Fruit fly (Drosophila melanogaster) whole organism, embryonic: ENCODE results near the gene SMC1.
A peak's percentile ranks its signal among the peaks of the same experiment; 100 is the strongest.

ENCODE experiments used
- ATbp ChIP-seq: fragments of 200-800 bp; sonication (Bioruptor generic); optimal IDR thresholded peaks from 2 replicates; lab custom pipeline; 2017; ENCODE audit warnings: missing biosample characterization, mild to moderate bottlenecking, missing genetic modification characterization, missing genetic modification reagents
- Abd-B ChIP-seq: fragments of 200-800 bp; sonication (Bioruptor generic); optimal IDR thresholded peaks from 2 replicates; lab custom pipeline; 2018; ENCODE audit warnings: missing biosample characterization, mild to moderate bottlenecking, missing genetic modification characterization, moderate library complexity
- Adf1 ChIP-seq: fragments of 200-800 bp; sonication (Bioruptor generic); IDR thresholded peaks from 2 replicates; pipeline ENCODE4 v1.3.6; 2022; ENCODE audit warnings: missing biosample characterization, missing genetic modification characterization
- Awh ChIP-seq: fragments of 200-800 bp; sonication (Bioruptor generic); IDR thresholded peaks from 2 replicates; pipeline ENCODE4, ENCODE4 v1.3.6; 2022; ENCODE audit warnings: missing biosample characterization, missing genetic modification characterization
- Bteb2 ChIP-seq: fragments of 200-800 bp; sonication (Bioruptor generic); optimal IDR thresholded peaks from 2 replicates; lab custom pipeline; 2016; ENCODE audit warnings: missing biosample characterization, missing genetic modification characterization
- CG12391 ChIP-seq: fragments of 200-800 bp; sonication (Bioruptor generic); optimal IDR thresholded peaks from 3 replicates; lab custom pipeline; 2018; ENCODE audit warnings: missing biosample characterization, mild to moderate bottlenecking, missing genetic modification characterization, moderate library complexity
- CG13287 ChIP-seq: fragments of 200-800 bp; sonication (Bioruptor generic); IDR thresholded peaks from 2 replicates; pipeline ENCODE4 v1.3.6; 2022; ENCODE audit warnings: missing biosample characterization, missing genetic modification characterization; ENCODE audit not compliant: partially characterized antibody
- CG13296 ChIP-seq: fragments of 200-800 bp; sonication (Bioruptor generic); optimal IDR thresholded peaks from 3 replicates; lab custom pipeline; 2018; ENCODE audit warnings: missing biosample characterization, mild to moderate bottlenecking, missing genetic modification characterization
- CG17186 ChIP-seq: fragments of 200-800 bp; sonication (Bioruptor generic); optimal IDR thresholded peaks from 3 replicates; lab custom pipeline; 2017; ENCODE audit warnings: missing biosample characterization, missing genetic modification reagents, missing genetic modification characterization
- CG17359 ChIP-seq: fragments of 200-800 bp; sonication (Bioruptor generic); optimal IDR thresholded peaks from 3 replicates; lab custom pipeline; 2018; ENCODE audit warnings: missing biosample characterization, mild to moderate bottlenecking, missing genetic modification characterization, moderate library complexity
- CG17829 ChIP-seq: fragments of 200-800 bp; optimal IDR thresholded peaks from 2 replicates; lab custom pipeline; 2019; ENCODE audit warnings: missing biosample characterization, mild to moderate bottlenecking, missing genetic modification characterization, moderate library complexity
- CG1832 ChIP-seq: fragments of 200-800 bp; sonication (Bioruptor generic); optimal IDR thresholded peaks from 2 replicates; lab custom pipeline; 2017; ENCODE audit warnings: missing biosample characterization, mild to moderate bottlenecking, missing genetic modification characterization, inconsistent platforms
- CG18764 ChIP-seq: fragments of 200-800 bp; sonication (Bioruptor generic); optimal IDR thresholded peaks from 3 replicates; lab custom pipeline; 2016; ENCODE audit warnings: missing biosample characterization, missing genetic modification characterization
- CG4707 ChIP-seq: fragments of 200-800 bp; sonication (Bioruptor generic); optimal IDR thresholded peaks from 2 replicates; lab custom pipeline; 2018; ENCODE audit warnings: missing biosample characterization, mild to moderate bottlenecking, missing genetic modification characterization, moderate library complexity
- CG4730 ChIP-seq: fragments of 200-800 bp; sonication (Bioruptor generic); IDR thresholded peaks from 2 replicates; pipeline ENCODE4 v1.3.6; 2022; ENCODE audit warnings: missing biosample characterization, missing genetic modification characterization
- CG9215 ChIP-seq: fragments of 200-800 bp; sonication (Bioruptor generic); IDR thresholded peaks from 2 replicates; pipeline ENCODE4 v1.3.6; 2022; ENCODE audit warnings: missing biosample characterization, missing genetic modification characterization
- Deaf1 ChIP-seq: fragments of 200-800 bp; optimal IDR thresholded peaks from 3 replicates; lab custom pipeline; 2019; ENCODE audit warnings: missing biosample characterization, mild to moderate bottlenecking, missing genetic modification characterization, moderate library complexity
- E2f1 ChIP-seq: fragments of 200-800 bp; sonication (Bioruptor generic); IDR thresholded peaks from 2 replicates; pipeline ENCODE4 v1.3.6; 2022; ENCODE audit warnings: missing biosample characterization, missing genetic modification characterization
- Ets97D ChIP-seq: fragments of 200-800 bp; sonication (Bioruptor generic); optimal IDR thresholded peaks from 3 replicates; lab custom pipeline; 2016; ENCODE audit warnings: missing biosample characterization, missing genetic modification characterization
- Fer2 ChIP-seq: fragments of 200-800 bp; sonication (Bioruptor generic); optimal IDR thresholded peaks from 2 replicates; lab custom pipeline; 2018; ENCODE audit warnings: missing biosample characterization, mild to moderate bottlenecking, missing genetic modification characterization, moderate library complexity
- H2.0 ChIP-seq: fragments of 200-800 bp; sonication (Bioruptor generic); IDR thresholded peaks from 2 replicates; pipeline ENCODE4 v1.3.6; 2022; ENCODE audit warnings: missing biosample characterization, missing genetic modification characterization
- HLH3B ChIP-seq: fragments of 200-800 bp; sonication (Bioruptor generic); IDR thresholded peaks from 2 replicates; pipeline ENCODE4 v1.3.6; 2022; ENCODE audit warnings: missing biosample characterization, missing genetic modification characterization
- Lim3 ChIP-seq: fragments of 200-800 bp; sonication (Bioruptor generic); IDR thresholded peaks from 2 replicates; pipeline ENCODE4 v1.3.6; 2022; ENCODE audit warnings: missing biosample characterization, missing genetic modification characterization
- MTF-1 ChIP-seq: fragments of 200-800 bp; sonication (Bioruptor generic); optimal IDR thresholded peaks from 2 replicates; lab custom pipeline; 2018; ENCODE audit warnings: missing biosample characterization, mild to moderate bottlenecking, missing genetic modification characterization, borderline replicate concordance
- Max ChIP-seq: fragments of 200-800 bp; sonication (Bioruptor generic); optimal IDR thresholded peaks from 2 replicates; lab custom pipeline; 2016; ENCODE audit warnings: missing biosample characterization, mild to moderate bottlenecking, missing genetic modification characterization
- Myb ChIP-seq: fragments of 200-800 bp; sonication (Bioruptor generic); optimal IDR thresholded peaks from 2 replicates; lab custom pipeline; 2016; ENCODE audit warnings: missing biosample characterization, missing genetic modification characterization
- NC2α ChIP-seq: fragments of 200-800 bp; sonication (Bioruptor generic); optimal IDR thresholded peaks from 2 replicates; lab custom pipeline; 2016; ENCODE audit warnings: missing biosample characterization, missing genetic modification characterization
- Nf-YB ChIP-seq: fragments of 200-800 bp; sonication (Bioruptor generic); optimal IDR thresholded peaks from 3 replicates; lab custom pipeline; 2019; ENCODE audit warnings: missing biosample characterization, mild to moderate bottlenecking, missing genetic modification characterization, moderate library complexity
- Sin3A ChIP-seq: fragments of >200 bp; optimal IDR thresholded peaks from 2 replicates; lab custom pipeline; 2018
- ase ChIP-seq: fragments of 200-800 bp; sonication (Bioruptor generic); IDR thresholded peaks from 3 replicates; pipeline ENCODE4 v1.3.6; 2022; ENCODE audit warnings: missing biosample characterization, missing genetic modification characterization
- az2 ChIP-seq: fragments of 200-800 bp; sonication (Bioruptor generic); optimal IDR thresholded peaks from 3 replicates; lab custom pipeline; 2016; ENCODE audit warnings: missing biosample characterization, missing genetic modification characterization
- en ChIP-seq: fragments of 200-800 bp; sonication (Bioruptor generic); optimal IDR thresholded peaks from 2 replicates; lab custom pipeline; 2016; ENCODE audit warnings: missing biosample characterization, missing genetic modification characterization
- eve ChIP-seq, 2 experiments: fragments of >200 bp; optimal IDR thresholded peaks; 2 replicates each; lab custom pipeline; 2017; ENCODE audit warnings: missing biosample characterization in 2 of 2, missing genetic modification characterization in 2 of 2
- exex ChIP-seq: fragments of 200-800 bp; sonication (Bioruptor generic); optimal IDR thresholded peaks from 4 replicates; lab custom pipeline; 2018; ENCODE audit warnings: missing biosample characterization, mild to moderate bottlenecking, missing genetic modification characterization, moderate library complexity
- fru ChIP-seq: fragments of >200 bp; optimal IDR thresholded peaks from 2 replicates; lab custom pipeline; 2017
- gsb ChIP-seq: fragments of 200-800 bp; sonication (Bioruptor generic); IDR thresholded peaks from 2 replicates; pipeline ENCODE4 v1.3.6; 2022; ENCODE audit warnings: missing biosample characterization, missing genetic modification characterization
- hth ChIP-seq: fragments of >200 bp; optimal IDR thresholded peaks from 2 replicates; lab custom pipeline; 2017; ENCODE audit warnings: inconsistent platforms
- insv ChIP-seq, 2 experiments: fragments of 200-800 bp; sonication (Bioruptor generic); optimal IDR thresholded peaks; 3 replicates each; lab custom pipeline; 2016 to 2018; ENCODE audit warnings: missing biosample characterization in 2 of 2, missing genetic modification characterization in 2 of 2
- jigr1 ChIP-seq: fragments of 200-800 bp; sonication (Bioruptor generic); IDR thresholded peaks from 3 replicates; pipeline ENCODE4 v1.3.6; 2022; ENCODE audit warnings: missing biosample characterization, missing genetic modification characterization
- pnt ChIP-seq: fragments of 200-800 bp; sonication (Bioruptor generic); optimal IDR thresholded peaks from 3 replicates; lab custom pipeline; 2016; ENCODE audit warnings: missing biosample characterization, missing genetic modification characterization
- pros ChIP-seq: fragments of 200-800 bp; sonication (Bioruptor generic); optimal IDR thresholded peaks from 3 replicates; lab custom pipeline; 2019; ENCODE audit warnings: missing biosample characterization, mild to moderate bottlenecking, missing genetic modification characterization, moderate library complexity
- psq ChIP-seq: fragments of 200-800 bp; sonication (Bioruptor generic); optimal IDR thresholded peaks from 2 replicates; lab custom pipeline; 2017; ENCODE audit warnings: missing biosample characterization, missing genetic modification characterization
- pum ChIP-seq: fragments of 200-800 bp; sonication (Bioruptor generic); optimal IDR thresholded peaks from 2 replicates; lab custom pipeline; 2016; ENCODE audit warnings: missing biosample characterization, missing genetic modification characterization
- row ChIP-seq: fragments of 200-800 bp; sonication (Bioruptor generic); IDR thresholded peaks from 3 replicates; pipeline ENCODE4 v1.3.6; 2022; ENCODE audit warnings: missing biosample characterization, missing genetic modification characterization
- shn ChIP-seq: fragments of 200-800 bp; sonication (Bioruptor generic); optimal IDR thresholded peaks from 3 replicates; lab custom pipeline; 2016; ENCODE audit warnings: missing biosample characterization, missing genetic modification characterization
- sisA ChIP-seq: fragments of 200-800 bp; sonication (Bioruptor generic); IDR thresholded peaks from 2 replicates; pipeline ENCODE4 v1.3.6; 2022; ENCODE audit warnings: missing biosample characterization, missing genetic modification characterization
- sna ChIP-seq: fragments of 200-800 bp; sonication (Bioruptor generic); IDR thresholded peaks from 2 replicates; pipeline ENCODE4 v1.3.6; 2022; ENCODE audit warnings: missing biosample characterization, missing genetic modification characterization; ENCODE audit not compliant: partially characterized antibody
- sob ChIP-seq: fragments of 200-800 bp; sonication (Bioruptor generic); IDR thresholded peaks from 2 replicates; pipeline ENCODE4 v1.3.6; 2022; ENCODE audit warnings: missing biosample characterization, missing genetic modification characterization
- tio ChIP-seq: fragments of 200-800 bp; sonication (Bioruptor generic); optimal IDR thresholded peaks from 2 replicates; lab custom pipeline; 2017; ENCODE audit warnings: missing biosample characterization, missing genetic modification characterization, inconsistent platforms
- wor ChIP-seq: fragments of 200-800 bp; sonication (Bioruptor generic); IDR thresholded peaks from 2 replicates; pipeline ENCODE4 v1.3.6; 2022; ENCODE audit warnings: missing biosample characterization, missing genetic modification characterization
- zfh2 ChIP-seq: fragments of 200-800 bp; sonication (Bioruptor generic); optimal IDR thresholded peaks from 2 replicates; lab custom pipeline; 2016; ENCODE audit warnings: missing biosample characterization, missing genetic modification characterization

Gene SMC1

DNA sequence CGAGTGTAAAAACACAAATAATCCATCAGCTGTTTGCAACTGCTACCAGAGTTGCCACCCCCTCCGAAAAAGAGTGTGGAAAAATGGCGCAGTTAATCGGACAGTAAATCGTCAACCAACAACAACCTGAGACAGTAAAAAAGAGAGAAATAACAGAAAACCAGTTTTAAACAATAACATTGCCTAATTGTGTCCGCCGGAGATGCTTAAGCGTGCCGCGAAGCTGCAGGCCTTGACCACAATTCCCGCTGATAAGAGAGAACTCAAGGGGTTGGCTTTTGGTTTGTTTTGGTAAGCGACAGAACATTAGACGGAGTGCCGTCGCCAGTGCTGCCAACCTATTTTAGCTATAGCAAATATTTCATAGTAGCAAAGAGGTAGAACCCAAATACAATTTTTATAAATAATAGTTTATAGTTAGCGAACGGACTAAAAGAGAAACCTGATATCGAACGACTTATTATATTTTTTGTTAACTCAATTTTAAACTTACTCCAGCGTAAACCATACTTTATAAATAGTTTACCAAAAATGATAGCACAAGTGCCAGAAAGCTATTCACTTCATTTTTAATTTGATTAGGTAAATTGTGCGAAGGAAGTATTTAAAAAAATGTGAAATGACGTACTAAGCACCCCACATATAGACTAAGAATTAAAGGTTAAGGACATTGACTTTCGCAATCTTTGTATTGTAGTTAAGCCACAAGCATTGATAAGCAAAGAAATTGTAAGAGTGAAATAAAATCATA, 7.2 kb upstream of the SMC1 start, which contains the start of the genes Atg6 and Pisd (continued):
- TF ChIP-seq Deaf1 (tag; lab: Kevin White, UChicago) (peak; percentile 8), pros (GFP tag; lab: Kevin White, UChicago) (peak; percentile 90), hth (lab: Kevin White, UChicago) (no peak), insv (GFP tag; optimal IDR thresholded peaks at IDR 0.05; lab: Kevin White, UChicago) (peak in 1 of 2 experiments; percentile 9), Nf-YB (peak; percentile 13), Ets97D (GFP tag; lab: Kevin White, UChicago) (no peak), zfh2 (GFP tag; lab: Kevin White, UChicago) (peak; percentile 48), wor (GFP tag; lab: Robert Waterston, UW) (no peak), tio (GFP tag; lab: Kevin White, UChicago) (no peak), H2.0 (GFP tag; lab: Robert Waterston, UW) (no peak), CG4730 (no peak), CG17829 (tag; lab: Kevin White, UChicago) (peak; percentile 50), sisA (GFP tag; lab: Robert Waterston, UW) (no peak), fru (lab: Kevin White, UChicago) (no peak), MTF-1 (GFP tag; lab: Kevin White, UChicago) (no peak), psq (no peak), Awh (GFP tag; lab: Robert Waterston, UW) (no peak), CG13296 (GFP tag; lab: Kevin White, UChicago) (peak; percentile 37), CG1832 (GFP tag; lab: Kevin White, UChicago) (no peak), gsb (GFP tag; lab: Robert Waterston, UW) (no peak), Max (GFP tag; lab: Kevin White, UChicago) (no peak), CG17359 (tag; lab: Kevin White, UChicago) (no peak), eve (GFP tag; optimal IDR thresholded peaks at IDR 0.05; lab: Kevin White, UChicago) (no peak), Myb (peak; percentile 32), Bteb2 (GFP tag; lab: Kevin White, UChicago) (no peak), CG9215 (peak; percentile 50; the same call in 1 of the 2 replicates), Fer2 (tag; lab: Kevin White, UChicago) (no peak), NC2α (GFP tag; lab: Kevin White, UChicago) (no peak), sna (no peak), ase (GFP tag; lab: Robert Waterston, UW) (no peak), CG4707 (no peak), HLH3B (0 out of 2 replicates have a peak, but pooled peaks have one; percentile 24), E2f1 (GFP tag; lab: Robert Waterston, UW) (no peak), Sin3A (peak; percentile 75), exex (tag; lab: Kevin White, UChicago) (peak; percentile 55), pnt (no peak), jigr1 (GFP tag; lab: Robert Waterston, UW) (no peak), row (peak; percentile 68), shn (GFP tag; lab: Kevin White, UChicago) (peak; percentile 0), pum (GFP tag; lab: Kevin White, UChicago) (no peak), CG13287 (GFP tag; lab: Robert Waterston, UW) (peak; percentile 52; the same call in 1 of the 2 replicates), ATbp (no peak), CG17186 (peak; percentile 57), CG12391 (no peak), CG18764 (no peak), sob (GFP tag; lab: Robert Waterston, UW) (peak; percentile 31; the same call in 1 of the 2 replicates), en (GFP tag; lab: Kevin White, UChicago) (no peak), Abd-B (peak; percentile 36), Adf1 (GFP tag; lab: Robert Waterston, UW) (peak; percentile 52; the same call in 1 of the 2 replicates), Lim3 (GFP tag; lab: Robert Waterston, UW) (no peak), az2 (GFP tag; lab: Kevin White, UChicago) (no peak)
